Worm (Caenorhabditis elegans): ENCODE results near the gene ostb-1.

ostb-1 gene

ce11 chrII:7901990-7902389 is 37.7 kb downstream of the ostb-1 start:
- TF ChIP-seq lir-1 (GFP tag; conservative IDR thresholded peaks at IDR 0.05) (no peak), hlh-26 (GFP tag; conservative IDR thresholded peaks at IDR 0.05) (no peak), madf-10 (tag; optimal IDR thresholded peaks at IDR 0.05) (no peak)

- TF ChIP-seq F57C9.4 (tag; optimal IDR thresholded peaks at IDR 0.05) (no peak), pha-4 (tag; optimal IDR thresholded peaks at IDR 0.05) (no peak), Y79H2A.3 (GFP tag; conservative IDR thresholded peaks at IDR 0.05) (no peak), nhr-80 (tag; optimal IDR thresholded peaks at IDR 0.05) (no peak), F52B5.7 (tag; optimal IDR thresholded peaks at IDR 0.05) (no peak)
Observed at ce11 chrII:7907539-7907997, 43.3 kb downstream of the ostb-1 start, which contains the start of gene best-23. TSS of gene best-23 (minus strand) at chrII:7907589.

ce11 chrII:7911015-7911414 is 46.7 kb downstream of the ostb-1 start, which contains the start of gene ZK675.4:
TSS of gene ZK675.4 (plus strand) at chrII:7911315.
- no peak for TF ChIP-seq snpc-1.1 (tag; optimal IDR thresholded peaks at IDR 0.05; ENCODE audit: insufficient read depth)
- no peak for TF ChIP-seq tlf-1 (GFP tag; optimal IDR thresholded peaks at IDR 0.05)
- no peak for TF ChIP-seq ceh-91 (GFP tag; IDR thresholded peaks at IDR 0.05)
- no peak for TF ChIP-seq F33H1.4 (GFP tag; IDR thresholded peaks at IDR 0.05)
- TF ChIP-seq lin-40 (tag; optimal IDR thresholded peaks at IDR 0.05): no peak
- no peak for TF ChIP-seq nhr-27 (tag; optimal IDR thresholded peaks at IDR 0.05)
- TF ChIP-seq mxl-1 (tag; optimal IDR thresholded peaks at IDR 0.05): no peak
- TF ChIP-seq chd-7 (tag; optimal IDR thresholded peaks at IDR 0.05): no peak
- no peak for TF ChIP-seq atf-7 (tag; optimal IDR thresholded peaks at IDR 0.05)
- TF ChIP-seq ceh-27 (GFP tag; optimal IDR thresholded peaks at IDR 0.05): no peak
- no peak for TF ChIP-seq dpff-1 (tag; optimal IDR thresholded peaks at IDR 0.05)
- TF ChIP-seq tbx-9 (tag; optimal IDR thresholded peaks at IDR 0.05; ENCODE audit: borderline replicate concordance): no peak
- TF ChIP-seq ceh-79 (tag; optimal IDR thresholded peaks at IDR 0.05): no peak
- no peak for TF ChIP-seq madf-8 (GFP tag; conservative IDR thresholded peaks at IDR 0.05)
- TF ChIP-seq dpl-1 (GFP tag; optimal IDR thresholded peaks at IDR 0.05): no peak
- no peak for TF ChIP-seq Y79H2A.3 (GFP tag; conservative IDR thresholded peaks at IDR 0.05)
- no peak for TF ChIP-seq him-1 (tag; optimal IDR thresholded peaks at IDR 0.05)
- no peak for TF ChIP-seq T07F8.4 (tag; optimal IDR thresholded peaks at IDR 0.05)
- no peak for TF ChIP-seq ztf-28 (GFP tag; IDR thresholded peaks at IDR 0.05)
